Fruit fly (Drosophila melanogaster): ENCODE results near the gene CG33764.

The CG33764 gene

dm6 chr3L:4229365-4229967, 37.8 kb downstream of the CG33764 start:
- no peak for TF ChIP-seq GATAd (GFP tag; optimal IDR thresholded peaks at IDR 0.05)
- TF ChIP-seq tai (GFP tag; optimal IDR thresholded peaks at IDR 0.05): no peak
- TF ChIP-seq Hnf4 (GFP tag; optimal IDR thresholded peaks at IDR 0.05): no peak

dm6 chr3L:4228187-4228836, 39.0 kb downstream of the CG33764 start:
- TF ChIP-seq psq (GFP tag; optimal IDR thresholded peaks at IDR 0.05) (peak; percentile 87), Mio (GFP tag; optimal IDR thresholded peaks at IDR 0.05) (peak; percentile 49), Dif (GFP tag; optimal IDR thresholded peaks at IDR 0.05; ENCODE audit: partially characterized antibody) (no peak), HLH106 (tag; optimal IDR thresholded peaks at IDR 0.05) (peak; percentile 96), CrebA (GFP tag; optimal IDR thresholded peaks at IDR 0.05; ENCODE audit: borderline replicate concordance) (no peak), woc (GFP tag; optimal IDR thresholded peaks at IDR 0.05) (peak; percentile 90), foxo (GFP tag; optimal IDR thresholded peaks at IDR 0.05) (peak; percentile 29 to 95), pan (optimal IDR thresholded peaks at IDR 0.05) (no peak), rgr (GFP tag; optimal IDR thresholded peaks at IDR 0.05) (peak; percentile 92), Rel (GFP tag; optimal IDR thresholded peaks at IDR 0.05) (peak; percentile 50), Rel (tag; optimal IDR thresholded peaks at IDR 0.05) (peak; percentile 82), sage (GFP tag; optimal IDR thresholded peaks at IDR 0.05) (peak; percentile 88), GATAd (GFP tag; optimal IDR thresholded peaks at IDR 0.05) (peak; percentile 21), N (GFP tag; optimal IDR thresholded peaks at IDR 0.05) (no peak), CG9705 (GFP tag; optimal IDR thresholded peaks at IDR 0.05) (peak; percentile 95), brk (GFP tag; optimal IDR thresholded peaks at IDR 0.05) (peak; percentile 84), usp (GFP tag; optimal IDR thresholded peaks at IDR 0.05) (no peak), Jra (GFP tag; optimal IDR thresholded peaks at IDR 0.05) (peak; percentile 94), Hr83 (GFP tag; optimal IDR thresholded peaks at IDR 0.05; ENCODE audit: poor library complexity, severe bottlenecking) (peak; percentile 68), tai (GFP tag; optimal IDR thresholded peaks at IDR 0.05) (peak; percentile 77), Hnf4 (GFP tag; optimal IDR thresholded peaks at IDR 0.05) (peak; percentile 94), dmrt93B (GFP tag; optimal IDR thresholded peaks at IDR 0.05) (peak; percentile 89), dl (GFP tag; optimal IDR thresholded peaks at IDR 0.05; ENCODE audit: insufficient read depth in 1 of 2, partially characterized antibody in 2 of 2) (no peak), br (GFP tag; optimal IDR thresholded peaks at IDR 0.05) (peak; percentile 97), fru (GFP tag; optimal IDR thresholded peaks at IDR 0.05) (peak; percentile 97), jim (GFP tag; optimal IDR thresholded peaks at IDR 0.05) (no peak), ey (GFP tag; optimal IDR thresholded peaks at IDR 0.05) (peak; percentile 94), OdsH (GFP tag; optimal IDR thresholded peaks at IDR 0.05) (peak; percentile 91), lola (GFP tag; optimal IDR thresholded peaks at IDR 0.05) (no peak), Abd-B (GFP tag; optimal IDR thresholded peaks at IDR 0.05) (no peak), h (GFP tag; optimal IDR thresholded peaks at IDR 0.05) (peak; percentile 96), CG32264 (GFP tag; optimal IDR thresholded peaks at IDR 0.05) (peak; percentile 90), Myc (optimal IDR thresholded peaks at IDR 0.05) (no peak), dsf (GFP tag; optimal IDR thresholded peaks at IDR 0.05; ENCODE audit: borderline replicate concordance) (peak; percentile 81), Sp1 (GFP tag; optimal IDR thresholded peaks at IDR 0.05) (peak; percentile 94), sv (GFP tag; optimal IDR thresholded peaks at IDR 0.05) (peak; percentile 84)

- peak; percentile 33 for TF ChIP-seq N (GFP tag; optimal IDR thresholded peaks at IDR 0.05)
- TF ChIP-seq Vsx2 (GFP tag; optimal IDR thresholded peaks at IDR 0.05; ENCODE audit: partially characterized antibody): no peak
- TF ChIP-seq fru (GFP tag; optimal IDR thresholded peaks at IDR 0.05): peak; percentile 38
- no peak for TF ChIP-seq Rel (GFP tag; optimal IDR thresholded peaks at IDR 0.05)
- TF ChIP-seq Rel (tag; optimal IDR thresholded peaks at IDR 0.05): peak; percentile 58
- TF ChIP-seq h (GFP tag; optimal IDR thresholded peaks at IDR 0.05): peak; percentile 31
- no peak for TF ChIP-seq br (GFP tag; optimal IDR thresholded peaks at IDR 0.05)
- no peak for TF ChIP-seq CG9705 (GFP tag; optimal IDR thresholded peaks at IDR 0.05)
- peak; percentile 26 for TF ChIP-seq rgr (GFP tag; optimal IDR thresholded peaks at IDR 0.05)
- TF ChIP-seq Hr83 (GFP tag; optimal IDR thresholded peaks at IDR 0.05; ENCODE audit: poor library complexity, severe bottlenecking): peak; percentile 28
- peak in 1 of 2 experiments; percentile 47 for TF ChIP-seq foxo (GFP tag; optimal IDR thresholded peaks at IDR 0.05)
- TF ChIP-seq dmrt93B (GFP tag; optimal IDR thresholded peaks at IDR 0.05): peak; percentile 13
- peak; percentile 25 for TF ChIP-seq Dif (GFP tag; optimal IDR thresholded peaks at IDR 0.05; ENCODE audit: partially characterized antibody)
- TF ChIP-seq Hnf4 (GFP tag; optimal IDR thresholded peaks at IDR 0.05): peak; percentile 40
- peak in 1 of 2 experiments; percentile 14 for TF ChIP-seq dl (GFP tag; optimal IDR thresholded peaks at IDR 0.05; ENCODE audit: insufficient read depth in 1 of 2, partially characterized antibody in 2 of 2)
Observed at dm6 chr3L:4227164-4227563, 40.1 kb downstream of the CG33764 start, which contains the start of gene CG46460. CG46460 (minus strand) TSS chr3L:4227302.
